Worm (Caenorhabditis elegans): ENCODE measurements around the gene B0547.2.
A peak's percentile ranks its signal among the peaks of the same experiment; 100 is the strongest.

Gene B0547.2

ce11 chrIV:5666115-5667028 lies 20.6 kb downstream of the B0547.2 start:
- TF ChIP-seq ceh-43 (GFP tag; optimal IDR thresholded peaks at IDR 0.05), result no peak

ce11 chrIV:5667191-5667590 lies 21.4 kb downstream of the B0547.2 start:
- TF ChIP-seq ztf-11 (tag; optimal IDR thresholded peaks at IDR 0.05), result no peak
- TF ChIP-seq ceh-43 (GFP tag; optimal IDR thresholded peaks at IDR 0.05), result no peak
- peak; percentile 14 for TF ChIP-seq pha-4 (tag; optimal IDR thresholded peaks at IDR 0.05)

- TF ChIP-seq ceh-39 (tag; optimal IDR thresholded peaks at IDR 0.05) (no peak), M03D4.4 (tag; optimal IDR thresholded peaks at IDR 0.05) (no peak), ztf-11 (tag; optimal IDR thresholded peaks at IDR 0.05) (no peak), lsy-2 (tag; optimal IDR thresholded peaks at IDR 0.05) (no peak), lin-13 (tag; optimal IDR thresholded peaks at IDR 0.05) (no peak), ceh-43 (GFP tag; optimal IDR thresholded peaks at IDR 0.05) (no peak), drap-1 (GFP tag; optimal IDR thresholded peaks at IDR 0.05) (no peak), snpc-4 (tag; optimal IDR thresholded peaks at IDR 0.05) (no peak), mep-1 (tag; optimal IDR thresholded peaks at IDR 0.05) (no peak), sem-2 (GFP tag; optimal IDR thresholded peaks at IDR 0.05) (no peak), elt-3 (tag; optimal IDR thresholded peaks at IDR 0.05) (no peak), lin-32 (GFP tag; optimal IDR thresholded peaks at IDR 0.05) (no peak), nhr-28 (tag; optimal IDR thresholded peaks at IDR 0.05) (no peak)
Measured at ce11 chrIV:5669459-5669858, 23.7 kb downstream of the B0547.2 start, which contains the start of gene T19E7.6. Gene T19E7.6, minus strand, starts transcription at chrIV:5669503.

DNA sequence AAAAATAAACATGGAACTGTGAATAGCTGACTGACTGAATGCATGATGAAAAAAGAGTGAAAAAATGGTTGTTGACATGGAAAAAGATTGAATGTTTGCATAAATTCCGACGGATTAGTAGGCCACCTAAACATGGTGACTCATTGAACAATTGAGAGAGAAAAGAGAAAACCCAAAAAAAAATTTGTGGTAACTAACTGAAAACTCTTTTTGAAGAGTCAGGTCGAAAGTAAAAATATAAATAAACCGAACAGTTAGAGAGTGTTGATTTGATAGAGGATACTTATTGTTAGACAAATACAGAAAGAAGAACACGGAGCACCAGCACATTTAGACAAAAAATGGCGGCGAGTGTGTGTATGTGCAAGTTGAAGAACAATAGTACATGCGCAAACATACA lies 25.5 kb downstream of the B0547.2 start:
- no peak for TF ChIP-seq nhr-76 (tag; optimal IDR thresholded peaks at IDR 0.05)
- TF ChIP-seq sptf-1 (tag; optimal IDR thresholded peaks at IDR 0.05), result no peak
- TF ChIP-seq ham-2 (GFP tag; optimal IDR thresholded peaks at IDR 0.05), result no peak
- no peak for TF ChIP-seq ceh-83 (GFP tag; optimal IDR thresholded peaks at IDR 0.05)
- no peak for TF ChIP-seq zip-8 (tag; optimal IDR thresholded peaks at IDR 0.05)
- no peak for TF ChIP-seq nhr-12 (tag; optimal IDR thresholded peaks at IDR 0.05)
- TF ChIP-seq unc-120 (tag; optimal IDR thresholded peaks at IDR 0.05; ENCODE audit: poor library complexity, severe bottlenecking), result no peak
- TF ChIP-seq lin-13 (tag; optimal IDR thresholded peaks at IDR 0.05), result no peak
- TF ChIP-seq elt-1 (tag; optimal IDR thresholded peaks at IDR 0.05; ENCODE audit: borderline replicate concordance, insufficient read depth), result no peak

DNA sequence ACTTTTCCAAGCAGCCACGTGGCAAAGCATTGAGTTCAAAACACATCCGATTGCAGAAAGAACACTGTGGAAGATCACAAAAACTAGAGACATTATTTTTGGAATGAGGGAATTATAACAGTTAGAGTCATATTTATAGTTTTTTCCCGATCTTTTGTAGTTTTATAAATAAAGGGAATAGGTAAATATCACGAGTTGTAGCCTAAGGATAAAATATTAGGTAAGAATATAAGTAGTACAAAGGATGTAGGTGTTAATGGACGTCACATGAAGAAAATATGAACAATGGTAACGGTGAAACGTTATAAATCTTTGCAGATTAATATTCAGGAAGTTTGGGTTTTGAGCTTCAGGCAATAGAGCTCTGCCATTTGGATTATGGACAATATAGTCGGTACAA lies 28.6 kb downstream of the B0547.2 start, which contains the start of gene srd-5:
TSS of gene srd-5 (minus strand) at position 101 of the 400 bp plus-strand sequence.
- TF ChIP-seq ceh-43 (GFP tag; optimal IDR thresholded peaks at IDR 0.05) (no peak), cnd-1 (tag; optimal IDR thresholded peaks at IDR 0.05) (no peak), bed-3 (GFP tag; optimal IDR thresholded peaks at IDR 0.05) (no peak), lsy-2 (tag; optimal IDR thresholded peaks at IDR 0.05) (no peak), M03D4.4 (tag; optimal IDR thresholded peaks at IDR 0.05) (no peak), mab-5 (tag; optimal IDR thresholded peaks at IDR 0.05) (no peak), elt-3 (tag; optimal IDR thresholded peaks at IDR 0.05) (no peak), drap-1 (GFP tag; optimal IDR thresholded peaks at IDR 0.05) (no peak)

- TF ChIP-seq ztf-11 (tag; optimal IDR thresholded peaks at IDR 0.05) (no peak), elt-1 (tag; optimal IDR thresholded peaks at IDR 0.05; ENCODE audit: borderline replicate concordance, insufficient read depth) (no peak), unc-120 (tag; optimal IDR thresholded peaks at IDR 0.05; ENCODE audit: poor library complexity, severe bottlenecking) (no peak), mep-1 (tag; optimal IDR thresholded peaks at IDR 0.05) (no peak), bed-3 (GFP tag; optimal IDR thresholded peaks at IDR 0.05) (no peak), nhr-12 (tag; optimal IDR thresholded peaks at IDR 0.05) (no peak), elt-3 (tag; optimal IDR thresholded peaks at IDR 0.05) (no peak), unc-62 (GFP tag; optimal IDR thresholded peaks at IDR 0.05) (no peak), nhr-2 (tag; optimal IDR thresholded peaks at IDR 0.05) (no peak), cnd-1 (tag; optimal IDR thresholded peaks at IDR 0.05) (no peak)
Measured at ce11 chrIV:5678044-5678443, 32.2 kb downstream of the B0547.2 start, which contains the start of gene C55C3.4. Gene C55C3.4, minus strand, starts transcription at chrIV:5678144.
